Worm (Caenorhabditis elegans) whole organism, L4 larva: ENCODE measurements around the gene C48D1.9.
A peak's percentile ranks its signal among the peaks of the same experiment; 100 is the strongest.

Source experiments
- F10B5.3 ChIP-seq: sonication (generic microtip); optimal IDR thresholded peaks from 2 replicates; lab custom pipeline; 2016; ENCODE audit warnings: mild to moderate bottlenecking, missing genetic modification characterization, missing compliant biosample characterization
- F49E8.2 ChIP-seq: sonication (generic microtip); optimal IDR thresholded peaks from 2 replicates; lab custom pipeline; 2016; ENCODE audit warnings: missing compliant biosample characterization, mild to moderate bottlenecking, missing genetic modification characterization, borderline replicate concordance
- R02D3.7 ChIP-seq: fragments of 150-350 bp; sonication (generic microtip); optimal IDR thresholded peaks from 3 replicates; lab custom pipeline; 2014; ENCODE audit warnings: missing biosample characterization, missing genetic modification characterization
- T20F7.1 ChIP-seq: fragments of 200-800 bp; sonication (Bioruptor generic); optimal IDR thresholded peaks from 2 replicates; lab custom pipeline; 2018; ENCODE audit warnings: mild to moderate bottlenecking, missing genetic modification characterization, missing compliant biosample characterization
- Y105C5A.15 ChIP-seq: fragments of 200-800 bp; sonication (Bioruptor generic); IDR thresholded peaks from 2 replicates; pipeline ENCODE4 v1.3.6; 2022; ENCODE audit warnings: missing genetic modification characterization, missing compliant biosample characterization
- Y48G9A.11 ChIP-seq: fragments of 200-800 bp; sonication (Bioruptor generic); IDR thresholded peaks from 2 replicates; pipeline ENCODE4 v1.3.6; 2022; ENCODE audit warnings: missing genetic modification reagents, missing genetic modification characterization, missing compliant biosample characterization
- Y75B8A.6 ChIP-seq: fragments of 200-800 bp; sonication (Bioruptor generic); IDR thresholded peaks from 2 replicates; pipeline ENCODE4 v1.3.6; 2022; ENCODE audit warnings: missing genetic modification reagents, missing genetic modification characterization, missing compliant biosample characterization
- aha-1 ChIP-seq: fragments of 150-350 bp; peaks from one replicate; lab custom pipeline; 2014; ENCODE audit warnings: missing biosample characterization, missing genetic modification characterization
- ama-1 ChIP-seq: fragments of 150-350 bp; optimal IDR thresholded peaks from 2 replicates; lab custom pipeline; 2014; ENCODE audit warnings: inconsistent platforms, mixed read lengths
- attf-4 ChIP-seq: sonication (generic microtip); optimal IDR thresholded peaks from 3 replicates; lab custom pipeline; 2017; ENCODE audit warnings: missing biosample characterization, missing genetic modification characterization
- cey-2 ChIP-seq: sonication (generic microtip); optimal IDR thresholded peaks from 3 replicates; lab custom pipeline; 2017; ENCODE audit warnings: missing genetic modification characterization, mild to moderate bottlenecking, missing compliant biosample characterization, antibody characterized with exemption, borderline replicate concordance; ENCODE audit not compliant: insufficient read depth
- daf-8 ChIP-seq: fragments of 200-800 bp; sonication (Bioruptor generic); IDR thresholded peaks from 2 replicates; pipeline ENCODE4 v1.3.6; 2022; ENCODE audit warnings: missing genetic modification characterization, missing compliant biosample characterization
- duxl-1 ChIP-seq: sonication (generic microtip); optimal IDR thresholded peaks from 2 replicates; lab custom pipeline; 2016; ENCODE audit warnings: mild to moderate bottlenecking, missing genetic modification characterization, moderate library complexity, missing compliant biosample characterization; ENCODE audit not compliant: poor library complexity
- hif-1 ChIP-seq, 2 experiments: sonication (generic microtip); optimal IDR thresholded peaks; 2 replicates each; lab custom pipeline; 2016 to 2017; ENCODE audit warnings: missing compliant biosample characterization in 2 of 2, missing genetic modification characterization in 2 of 2, missing genetic modification reagents in 2 of 2, missing genotype in 2 of 2, mild to moderate bottlenecking in 1 of 2
- hmg-1.1 ChIP-seq: fragments of 200-800 bp; sonication (Bioruptor generic); IDR thresholded peaks from 2 replicates; pipeline ENCODE4 v1.3.6; 2022; ENCODE audit warnings: missing genetic modification reagents, missing genetic modification characterization, missing compliant biosample characterization
- lin-1 ChIP-seq: fragments of 200-800 bp; sonication (Bioruptor generic); IDR thresholded peaks from 2 replicates; pipeline ENCODE4 v1.3.6; 2022; ENCODE audit warnings: missing genetic modification reagents, missing genetic modification characterization, missing compliant biosample characterization
- lin-13 ChIP-seq: fragments of 150-350 bp; optimal IDR thresholded peaks from 2 replicates; lab custom pipeline; 2014; ENCODE audit warnings: missing biosample characterization, missing genetic modification reagents, missing genetic modification characterization
- lin-15B ChIP-seq: fragments of 150-350 bp; sonication (generic microtip); optimal IDR thresholded peaks from 3 replicates; lab custom pipeline; 2014; ENCODE audit warnings: missing biosample characterization, missing genetic modification characterization
- lin-29 ChIP-seq: fragments of 200-800 bp; sonication (Bioruptor generic); IDR thresholded peaks from 2 replicates; pipeline ENCODE4 v1.3.6; 2022; ENCODE audit warnings: missing genetic modification reagents, missing genetic modification characterization, missing compliant biosample characterization
- lin-38 ChIP-seq: fragments of 200-800 bp; sonication (Bioruptor generic); IDR thresholded peaks from 2 replicates; pipeline ENCODE4 v1.3.6; 2022; ENCODE audit warnings: missing genetic modification reagents, missing genetic modification characterization, missing compliant biosample characterization
- lin-39 ChIP-seq: fragments of 150-350 bp; optimal IDR thresholded peaks from 2 replicates; lab custom pipeline; 2014; ENCODE audit warnings: missing biosample characterization, missing genetic modification reagents, missing genetic modification characterization
- lir-3 ChIP-seq: sonication (generic microtip); optimal IDR thresholded peaks from 2 replicates; lab custom pipeline; 2016; ENCODE audit warnings: mild to moderate bottlenecking, missing genetic modification characterization, missing compliant biosample characterization
- madf-5 ChIP-seq, 2 experiments: fragments of 200-800 bp; sonication (Bioruptor generic); IDR thresholded peaks; 2 replicates each; pipeline ENCODE4 v1.3.6; 2022; ENCODE audit warnings: missing compliant biosample characterization in 2 of 2, missing genetic modification characterization in 2 of 2
- madf-9 ChIP-seq: fragments of 200-800 bp; sonication (Bioruptor generic); conservative IDR thresholded peaks from 2 replicates; pipeline ENCODE4 v1.3.6; 2022; ENCODE audit warnings: missing genetic modification reagents, missing genetic modification characterization, missing compliant biosample characterization
- mep-1 ChIP-seq: fragments of 150-350 bp; sonication (generic microtip); optimal IDR thresholded peaks from 3 replicates; lab custom pipeline; 2014; ENCODE audit warnings: missing biosample characterization, missing genetic modification characterization
- nhr-25 ChIP-seq: sonication (generic microtip); optimal IDR thresholded peaks from 2 replicates; lab custom pipeline; 2017; ENCODE audit warnings: missing genetic modification characterization, mild to moderate bottlenecking, missing compliant biosample characterization, antibody characterized with exemption, moderate library complexity, borderline replicate concordance; ENCODE audit not compliant: insufficient read depth
- nhr-41 ChIP-seq: fragments of 200-800 bp; sonication (Bioruptor generic); IDR thresholded peaks from 2 replicates; pipeline ENCODE4 v1.3.6; 2022; ENCODE audit warnings: missing genetic modification reagents, missing genetic modification characterization, missing compliant biosample characterization
- nhr-42 ChIP-seq: fragments of 200-800 bp; sonication (Bioruptor generic); IDR thresholded peaks from 2 replicates; pipeline ENCODE4 v1.3.6; 2022; ENCODE audit warnings: missing genetic modification characterization, missing compliant biosample characterization
- nhr-6 ChIP-seq: fragments of 150-350 bp; optimal IDR thresholded peaks from 2 replicates; lab custom pipeline; 2014; ENCODE audit warnings: missing biosample characterization, missing genetic modification characterization
- nhr-76 ChIP-seq: fragments of 150-350 bp; optimal IDR thresholded peaks from 2 replicates; lab custom pipeline; 2014; ENCODE audit warnings: missing biosample characterization, missing genetic modification characterization
- php-3 ChIP-seq: fragments of 200-800 bp; sonication (Bioruptor generic); IDR thresholded peaks from 2 replicates; pipeline ENCODE4 v1.3.6; 2022; ENCODE audit warnings: missing genetic modification reagents, missing genetic modification characterization, missing compliant biosample characterization
- set-16 ChIP-seq: fragments of 200-800 bp; sonication (Bioruptor generic); IDR thresholded peaks from 2 replicates; pipeline ENCODE4 v1.3.6; 2022; ENCODE audit warnings: missing genetic modification reagents, missing genetic modification characterization, missing compliant biosample characterization
- skn-1 ChIP-seq: fragments of 150-350 bp; optimal IDR thresholded peaks from 2 replicates; lab custom pipeline; 2014; ENCODE audit warnings: missing biosample characterization, missing genetic modification characterization
- snpc-1.2 ChIP-seq: fragments of 200-800 bp; sonication (Bioruptor generic); IDR thresholded peaks from 2 replicates; pipeline ENCODE4 v1.3.6; 2022; ENCODE audit warnings: missing genetic modification reagents, missing genetic modification characterization, missing compliant biosample characterization
- snpc-4 ChIP-seq: fragments of 150-350 bp; optimal IDR thresholded peaks from 2 replicates; lab custom pipeline; 2014; ENCODE audit warnings: missing biosample characterization, missing genetic modification characterization
- spr-3 ChIP-seq: fragments of 200-800 bp; sonication (Bioruptor generic); optimal IDR thresholded peaks from 2 replicates; lab custom pipeline; 2018; ENCODE audit warnings: mild to moderate bottlenecking, missing genetic modification characterization, missing compliant biosample characterization
- tag-97 ChIP-seq: fragments of 200-800 bp; sonication (Bioruptor generic); IDR thresholded peaks from 2 replicates; pipeline ENCODE4 v1.3.6; 2022; ENCODE audit warnings: missing genetic modification characterization, missing compliant biosample characterization
- unc-62 ChIP-seq, 3 experiments: fragments of 150-350 bp in 1 of 3; sonication (generic microtip); optimal IDR thresholded peaks in 2 of 3; peaks in 1 of 3; 1 replicate in 1 of 3; 2 replicates in 2 of 3; lab custom pipeline; 2014 to 2017; ENCODE audit warnings: missing biosample characterization in 3 of 3, missing genetic modification characterization in 3 of 3, missing genetic modification reagents in 3 of 3, missing genotype in 1 of 3
- zfp-3 ChIP-seq: fragments of 200-800 bp; sonication (Bioruptor generic); conservative IDR thresholded peaks from 2 replicates; pipeline ENCODE4 v1.3.6; 2022; ENCODE audit warnings: missing genetic modification reagents, missing genetic modification characterization, missing compliant biosample characterization
- zip-2 ChIP-seq: fragments of 150-350 bp; optimal IDR thresholded peaks from 2 replicates; lab custom pipeline; 2014; ENCODE audit warnings: missing biosample characterization, missing genetic modification characterization
- ztf-7 ChIP-seq: fragments of 150-350 bp; optimal IDR thresholded peaks from 2 replicates; lab custom pipeline; 2014; ENCODE audit warnings: missing biosample characterization, missing genetic modification characterization

The C48D1.9 gene

DNA sequence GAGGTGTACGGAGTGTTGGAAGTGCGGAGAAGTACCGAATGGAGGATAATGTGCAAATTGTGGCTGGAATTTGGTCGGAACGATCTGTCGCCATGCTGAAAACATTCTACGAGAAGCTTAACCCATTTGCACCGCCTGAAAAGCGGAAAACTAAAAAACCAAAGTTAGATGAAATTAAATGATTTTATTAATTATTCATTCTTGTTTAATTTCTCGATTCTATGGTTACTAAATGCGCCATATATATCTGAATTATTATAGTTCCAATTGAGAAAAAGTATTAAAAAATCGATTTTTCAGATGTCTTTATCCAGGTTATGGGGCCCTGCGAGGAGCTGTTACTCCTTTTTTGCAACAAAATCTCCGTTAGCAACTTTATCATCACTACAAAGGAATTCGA lies 34.6 kb upstream of the C48D1.9 start, which contains the start of gene cox-11:
TSS of gene cox-11 (plus strand) at position 301 of the 400 bp plus-strand sequence.
- TF ChIP-seq R02D3.7 (tag; lab: Kevin White, UChicago) (no peak), Y48G9A.11 (GFP tag; lab: Robert Waterston, UW) (no peak)

DNA sequence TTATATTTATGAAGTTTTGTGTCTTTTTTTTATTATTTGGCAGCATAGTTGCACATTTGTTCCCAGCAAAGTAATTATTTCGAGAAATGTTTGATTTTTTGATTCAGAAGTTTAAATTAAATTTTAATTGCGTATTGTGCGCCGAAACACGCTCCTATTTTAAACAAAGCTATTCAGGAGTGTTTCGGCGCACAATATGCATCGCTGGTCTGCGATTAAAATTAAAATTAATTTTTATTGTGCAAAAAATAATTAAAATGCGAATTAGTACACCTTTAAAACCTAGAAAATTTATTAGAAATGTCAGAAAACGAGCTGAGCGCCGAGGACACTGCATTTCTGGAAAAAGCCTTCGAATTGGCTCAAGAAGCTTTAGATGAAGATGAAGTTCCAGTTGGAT lies 33.9 kb upstream of the C48D1.9 start, which contains the start of gene JC8.4:
TSS of gene JC8.4 (plus strand) at position 301 of the 400 bp plus-strand sequence.
- TF ChIP-seq zfp-3 (GFP tag; lab: Robert Waterston, UW) (no peak), ama-1 (no peak), F10B5.3 (tag; lab: Kevin White, UChicago) (no peak), lin-38 (peak; percentile 50), set-16 (no peak), Y105C5A.15 (GFP tag; lab: Robert Waterston, UW) (no peak), lin-1 (GFP tag; lab: Robert Waterston, UW) (no peak)

DNA sequence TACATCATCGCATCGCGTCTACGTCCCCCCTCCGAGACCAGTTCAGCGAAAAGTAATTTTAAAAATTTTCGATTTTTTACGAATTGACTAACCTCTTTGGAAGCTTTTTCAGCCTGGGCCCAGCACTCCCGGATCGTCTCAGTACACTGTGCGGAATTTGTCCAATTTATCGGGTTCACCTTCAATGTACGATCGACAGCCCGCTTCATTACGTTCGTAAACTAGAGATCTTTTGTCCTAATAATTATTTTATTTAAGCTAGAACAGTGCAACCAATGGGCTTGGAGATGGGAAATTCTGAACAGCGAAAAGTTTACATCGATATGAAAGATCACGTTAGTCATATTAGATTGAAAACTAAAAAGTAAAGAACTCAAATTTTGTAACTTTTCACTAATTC lies 31.9 kb upstream of the C48D1.9 start:
- TF ChIP-seq aha-1 (peak; percentile 72), unc-62 (GFP tag; optimal IDR thresholded peaks at IDR 0.05 in 1 of 2; lab: Kevin White, UChicago) (peak in 1 of 2 experiments; percentile 63), unc-62 (tag; optimal IDR thresholded peaks at IDR 0.05; lab: Kevin White, UChicago) (no peak), madf-9 (GFP tag; lab: Robert Waterston, UW) (no peak), madf-5 (GFP tag; IDR thresholded peaks at IDR 0.05; lab: Robert Waterston, UW) (no peak), daf-8 (GFP tag; lab: Robert Waterston, UW) (no peak), nhr-42 (GFP tag; lab: Robert Waterston, UW) (no peak), nhr-41 (GFP tag; lab: Robert Waterston, UW) (no peak), lin-38 (0 out of 2 replicates have a peak, but pooled peaks have one; percentile 5), Y75B8A.6 (GFP tag; lab: Robert Waterston, UW) (no peak)

DNA sequence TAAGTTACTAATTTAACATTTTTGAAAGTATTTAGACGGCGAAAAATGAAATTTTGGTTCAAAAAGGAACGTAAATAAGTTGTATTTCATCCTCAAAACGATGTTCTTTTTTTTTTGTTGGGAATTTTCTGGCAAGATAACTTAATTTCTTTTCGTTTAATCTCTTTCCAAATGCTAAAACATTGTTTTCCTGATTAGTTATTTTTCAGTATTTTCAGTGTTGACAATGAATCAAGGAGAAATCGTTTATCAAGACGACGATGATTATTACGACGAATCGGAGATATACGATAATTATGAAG lies 31.3 kb upstream of the C48D1.9 start, which contains the start of gene lin-54:
TSS of gene lin-54 (plus strand) at position 203 of the 302 bp plus-strand sequence.
- TF ChIP-seq php-3 (no peak), ztf-7 (no peak), lin-39 (tag; lab: Kevin White, UChicago) (no peak), lin-13 (GFP tag; lab: Kevin White, UChicago) (no peak), nhr-42 (GFP tag; lab: Robert Waterston, UW) (no peak), tag-97 (no peak), R02D3.7 (tag; lab: Kevin White, UChicago) (no peak), F49E8.2 (tag; lab: Kevin White, UChicago) (no peak), attf-4 (no peak), set-16 (no peak), unc-62 (GFP tag; optimal IDR thresholded peaks at IDR 0.05 in 1 of 2; lab: Kevin White, UChicago) (no peak), unc-62 (tag; optimal IDR thresholded peaks at IDR 0.05; lab: Kevin White, UChicago) (no peak), Y105C5A.15 (GFP tag; lab: Robert Waterston, UW) (no peak), cey-2 (no peak), ama-1 (no peak), snpc-1.2 (GFP tag; lab: Robert Waterston, UW) (no peak), lin-15B (tag; lab: Kevin White, UChicago) (no peak), lin-1 (GFP tag; lab: Robert Waterston, UW) (no peak), mep-1 (tag; lab: Kevin White, UChicago) (no peak), lin-29 (GFP tag; lab: Robert Waterston, UW) (no peak), hif-1 (tag; optimal IDR thresholded peaks at IDR 0.05; lab: Kevin White, UChicago) (no peak)

DNA sequence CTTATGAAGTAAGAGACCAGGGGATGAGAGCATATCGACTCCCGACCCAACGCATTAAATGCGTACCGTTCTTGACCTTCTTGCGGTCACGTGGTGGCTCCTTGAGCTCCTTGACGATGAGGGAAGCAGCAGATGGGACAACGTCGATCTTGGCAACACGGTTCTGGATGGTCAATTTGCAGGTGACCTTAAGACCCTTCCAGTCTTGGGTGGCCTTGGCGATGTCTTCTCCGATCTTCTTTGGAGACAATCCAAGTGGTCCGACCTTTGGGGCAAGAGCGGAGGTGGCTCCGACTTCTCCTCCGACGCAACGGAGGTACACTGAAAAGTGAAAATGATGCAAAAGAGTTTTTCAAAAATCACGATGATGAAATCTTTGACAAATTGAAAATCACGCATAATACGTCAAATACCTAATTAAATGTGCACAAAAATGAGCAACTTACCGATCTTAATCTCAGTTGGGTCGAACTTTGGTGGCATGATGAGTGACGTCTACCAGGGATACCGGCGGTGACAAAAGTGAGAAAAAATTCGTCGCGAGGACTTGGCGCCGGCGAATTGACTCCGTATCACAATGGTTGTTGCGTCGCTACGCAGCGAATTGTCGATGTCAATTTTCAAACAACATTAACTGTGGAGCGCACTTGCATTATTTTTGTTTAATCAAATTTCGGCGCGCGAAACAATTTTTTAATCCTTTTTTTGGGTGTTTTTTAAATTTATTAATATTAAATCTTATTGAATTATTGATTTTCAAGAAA lies 30.8 kb upstream of the C48D1.9 start, which contains the start of gene rpl-12:
TSS of gene rpl-12 (minus strand) at position 574 of the 764 bp plus-strand sequence.
- peak; percentile 23 for TF ChIP-seq snpc-4
- peak; percentile 59 for TF ChIP-seq nhr-76 (tag; lab: Kevin White, UChicago)
- peak; percentile 98 for TF ChIP-seq nhr-42 (GFP tag; lab: Robert Waterston, UW)
- peak; percentile 96 for TF ChIP-seq T20F7.1 (GFP tag; lab: Kevin White, UChicago)
- peak; percentile 89 for TF ChIP-seq skn-1 (tag; lab: Kevin White, UChicago)
- TF ChIP-seq zip-2 (tag; lab: Kevin White, UChicago) = peak; percentile 88
- TF ChIP-seq nhr-6 (tag; lab: Kevin White, UChicago) = peak; percentile 99
- TF ChIP-seq spr-3 (GFP tag; lab: Kevin White, UChicago) = peak; percentile 97
- peak; percentile 41 for TF ChIP-seq lir-3 (tag; lab: Kevin White, UChicago)
- peak; percentile 93 for TF ChIP-seq duxl-1 (tag; lab: Kevin White, UChicago)
- TF ChIP-seq daf-8 (GFP tag; lab: Robert Waterston, UW) = no peak
- TF ChIP-seq nhr-25 = peak; percentile 96
- peak; percentile 97 for TF ChIP-seq zfp-3 (GFP tag; lab: Robert Waterston, UW)
- TF ChIP-seq hmg-1.1 (GFP tag; lab: Robert Waterston, UW) = peak; percentile 98
- peak; percentile 97 for TF ChIP-seq ztf-7
